Worm (Caenorhabditis elegans) whole organism, young adult: Measurements from ENCODE around the gene rps-30.
A peak's percentile ranks its signal among the peaks of the same experiment; 100 is the strongest.

Source experiments
- B0261.1 ChIP-seq: sonication (generic microtip); optimal IDR thresholded peaks from 2 replicates; lab custom pipeline; 2016; ENCODE audit warnings: mild to moderate bottlenecking, missing genetic modification characterization, moderate library complexity, missing compliant biosample characterization
- B0336.3 ChIP-seq: fragments of 200-800 bp; sonication (Bioruptor generic); IDR thresholded peaks from 2 replicates; pipeline ENCODE4 v1.3.6; 2022; ENCODE audit warnings: missing genetic modification characterization, missing compliant biosample characterization
- C06A6.2 ChIP-seq: fragments of 200-800 bp; sonication (Bioruptor generic); conservative IDR thresholded peaks from 2 replicates; pipeline ENCODE4 v1.3.6; 2022; ENCODE audit warnings: missing genetic modification characterization, missing compliant biosample characterization
- D2030.7 ChIP-seq: fragments of 200-800 bp; sonication (Bioruptor generic); IDR thresholded peaks from 2 replicates; pipeline ENCODE4 v1.3.6; 2022; ENCODE audit warnings: missing genetic modification reagents, missing genetic modification characterization, missing compliant biosample characterization
- F10E7.11 ChIP-seq: sonication (generic microtip); optimal IDR thresholded peaks from 2 replicates; lab custom pipeline; 2017; ENCODE audit warnings: mild to moderate bottlenecking, missing genetic modification characterization, moderate library complexity, missing compliant biosample characterization
- F22D6.2 ChIP-seq: sonication (generic microtip); optimal IDR thresholded peaks from 2 replicates; lab custom pipeline; 2016; ENCODE audit warnings: mild to moderate bottlenecking, missing genetic modification characterization, missing compliant biosample characterization
- F23B12.7 ChIP-seq: sonication (generic microtip); optimal IDR thresholded peaks from 2 replicates; lab custom pipeline; 2017; ENCODE audit warnings: missing genetic modification characterization, mild to moderate bottlenecking, missing compliant biosample characterization, antibody characterized with exemption, moderate library complexity; ENCODE audit not compliant: insufficient read depth
- F33H1.4 ChIP-seq: fragments of 200-800 bp; sonication (Bioruptor generic); IDR thresholded peaks from 2 replicates; pipeline ENCODE4 v1.3.6; 2022; ENCODE audit warnings: missing genetic modification reagents, missing genetic modification characterization, missing compliant biosample characterization
- F57C9.4 ChIP-seq: sonication (generic microtip); optimal IDR thresholded peaks from 2 replicates; lab custom pipeline; 2017; ENCODE audit warnings: mild to moderate bottlenecking, missing genetic modification characterization, missing compliant biosample characterization
- T07F8.4 ChIP-seq: sonication (generic microtip); optimal IDR thresholded peaks from 2 replicates; lab custom pipeline; 2016; ENCODE audit warnings: mild to moderate bottlenecking, missing genetic modification characterization, moderate library complexity, missing compliant biosample characterization
- Y56A3A.18 ChIP-seq: fragments of 200-800 bp; sonication (Bioruptor generic); IDR thresholded peaks from 2 replicates; pipeline ENCODE4 v1.3.6; 2022; ENCODE audit warnings: missing genetic modification reagents, missing genetic modification characterization, missing compliant biosample characterization
- Y67H2A.10 ChIP-seq: fragments of 200-800 bp; sonication (Bioruptor generic); conservative IDR thresholded peaks from 2 replicates; pipeline ENCODE4 v1.3.6; 2022; ENCODE audit warnings: missing genetic modification reagents, missing genetic modification characterization, missing compliant biosample characterization
- Y79H2A.3 ChIP-seq: fragments of 200-800 bp; sonication (Bioruptor generic); conservative IDR thresholded peaks from 2 replicates; pipeline ENCODE4 v1.3.6; 2022; ENCODE audit warnings: missing genetic modification reagents, missing genetic modification characterization, missing compliant biosample characterization
- Y95B8A.8 ChIP-seq: fragments of 200-800 bp; sonication (Bioruptor generic); IDR thresholded peaks from 2 replicates; pipeline ENCODE4 v1.3.6; 2022; ENCODE audit warnings: missing genetic modification reagents, missing genetic modification characterization, missing compliant biosample characterization
- ZK185.1 ChIP-seq: sonication (generic microtip); optimal IDR thresholded peaks from 2 replicates; lab custom pipeline; 2016; ENCODE audit warnings: mild to moderate bottlenecking, missing genetic modification characterization, missing compliant biosample characterization; ENCODE audit not compliant: poor library complexity, severe bottlenecking
- ama-1 ChIP-seq, 3 experiments: fragments of 150-350 bp in 1 of 3; sonication (generic microtip) in 2 of 3; optimal IDR thresholded peaks; 2 replicates each; lab custom pipeline; 2014 to 2018; ENCODE audit warnings: missing biosample characterization in 2 of 3, missing genetic modification characterization in 2 of 3, missing genetic modification reagents in 2 of 3
- aptf-2 ChIP-seq: fragments of 200-800 bp; sonication (Bioruptor generic); conservative IDR thresholded peaks from 2 replicates; pipeline ENCODE4 v1.3.6; 2022; ENCODE audit warnings: missing genetic modification reagents, missing genetic modification characterization, missing compliant biosample characterization
- aptf-3 ChIP-seq: fragments of 200-800 bp; sonication (Bioruptor generic); IDR thresholded peaks from 2 replicates; pipeline ENCODE4 v1.3.6; 2022; ENCODE audit warnings: missing genetic modification characterization, missing compliant biosample characterization
- attf-5 ChIP-seq: fragments of 200-800 bp; sonication (Bioruptor generic); optimal IDR thresholded peaks from 2 replicates; lab custom pipeline; 2018; ENCODE audit warnings: mild to moderate bottlenecking, missing genetic modification characterization, missing compliant biosample characterization
- attf-6 ChIP-seq: fragments of 200-800 bp; sonication (Bioruptor generic); IDR thresholded peaks from 2 replicates; pipeline ENCODE4 v1.3.6; 2022; ENCODE audit warnings: missing genetic modification reagents, missing genetic modification characterization, missing compliant biosample characterization
- ceh-100 ChIP-seq: fragments of 200-800 bp; sonication (Bioruptor generic); IDR thresholded peaks from 2 replicates; pipeline ENCODE4 v1.3.6; 2022; ENCODE audit warnings: missing genetic modification reagents, missing genetic modification characterization, missing compliant biosample characterization
- ceh-40 ChIP-seq: fragments of 200-800 bp; sonication (Bioruptor generic); IDR thresholded peaks from 2 replicates; pipeline ENCODE4 v1.3.6; 2022; ENCODE audit warnings: missing genetic modification characterization, missing compliant biosample characterization
- efl-1 ChIP-seq: fragments of 150-350 bp; optimal IDR thresholded peaks from 2 replicates; lab custom pipeline; 2014; ENCODE audit warnings: missing biosample characterization, missing genetic modification reagents, missing genetic modification characterization
- egl-44 ChIP-seq: fragments of 200-800 bp; sonication (Bioruptor generic); IDR thresholded peaks from 2 replicates; pipeline ENCODE4 v1.3.6; 2022; ENCODE audit warnings: missing genetic modification reagents, missing genetic modification characterization, missing compliant biosample characterization
- gei-17 ChIP-seq: fragments of 200-800 bp; sonication (Bioruptor generic); optimal IDR thresholded peaks from 2 replicates; lab custom pipeline; 2018; ENCODE audit warnings: mild to moderate bottlenecking, missing genetic modification characterization, missing compliant biosample characterization
- him-1 ChIP-seq: sonication (generic microtip); optimal IDR thresholded peaks from 2 replicates; lab custom pipeline; 2016; ENCODE audit warnings: missing genotype, missing genetic modification reagents, missing genetic modification characterization, missing compliant biosample characterization
- hmg-20 ChIP-seq: fragments of 200-800 bp; sonication (Bioruptor generic); IDR thresholded peaks from 2 replicates; pipeline ENCODE4 v1.3.6; 2022; ENCODE audit warnings: missing genetic modification reagents, missing genetic modification characterization, missing compliant biosample characterization
- hrde-1 ChIP-seq: sonication (generic microtip); optimal IDR thresholded peaks from 2 replicates; lab custom pipeline; 2016; ENCODE audit warnings: missing genetic modification characterization, mild to moderate bottlenecking, missing compliant biosample characterization, moderate library complexity, missing genotype, missing genetic modification reagents, borderline replicate concordance
- hsf-1 ChIP-seq: fragments of 200-800 bp; sonication (Bioruptor generic); IDR thresholded peaks from 2 replicates; pipeline ENCODE4 v1.3.6; 2022; ENCODE audit warnings: missing genetic modification reagents, missing genetic modification characterization, missing compliant biosample characterization
- let-526 ChIP-seq: fragments of 200-800 bp; sonication (Bioruptor generic); IDR thresholded peaks from 2 replicates; pipeline ENCODE4 v1.3.6; 2022; ENCODE audit warnings: missing genetic modification reagents, missing genetic modification characterization, missing compliant biosample characterization
- lin-26 ChIP-seq: fragments of 200-800 bp; sonication (Bioruptor generic); IDR thresholded peaks from 2 replicates; pipeline ENCODE4 v1.3.6; 2022; ENCODE audit warnings: missing genetic modification reagents, missing genetic modification characterization, missing compliant biosample characterization
- lir-1 ChIP-seq: fragments of 200-800 bp; sonication (Bioruptor generic); conservative IDR thresholded peaks from 2 replicates; pipeline ENCODE4 v1.3.6; 2022; ENCODE audit warnings: missing genetic modification reagents, missing genetic modification characterization, missing compliant biosample characterization
- madf-10 ChIP-seq: sonication (generic microtip); optimal IDR thresholded peaks from 2 replicates; lab custom pipeline; 2016; ENCODE audit warnings: mild to moderate bottlenecking, missing genetic modification characterization, missing compliant biosample characterization
- madf-3 ChIP-seq: fragments of 200-800 bp; sonication (Bioruptor generic); IDR thresholded peaks from 2 replicates; pipeline ENCODE4 v1.3.6; 2022; ENCODE audit warnings: missing genetic modification reagents, missing genetic modification characterization, missing compliant biosample characterization
- mxl-1 ChIP-seq: sonication (generic microtip); optimal IDR thresholded peaks from 2 replicates; lab custom pipeline; 2016; ENCODE audit warnings: missing genetic modification characterization, missing compliant biosample characterization
- pbrm-1 ChIP-seq: fragments of 200-800 bp; sonication (Bioruptor generic); IDR thresholded peaks from 2 replicates; pipeline ENCODE4 v1.3.6; 2022; ENCODE audit warnings: missing genetic modification reagents, missing genetic modification characterization, missing compliant biosample characterization
- rec-8 ChIP-seq, 2 experiments: sonication (generic microtip); optimal IDR thresholded peaks; 2 replicates each; lab custom pipeline; 2016; ENCODE audit warnings: mild to moderate bottlenecking in 2 of 2, missing genetic modification characterization in 2 of 2, missing genetic modification reagents in 2 of 2, missing genotype in 2 of 2, missing biosample characterization in 1 of 2, missing compliant biosample characterization in 1 of 2, moderate library complexity in 1 of 2
- sdz-38 ChIP-seq: sonication (generic microtip); optimal IDR thresholded peaks from 2 replicates; lab custom pipeline; 2016; ENCODE audit warnings: missing genotype, missing genetic modification characterization, missing compliant biosample characterization
- snpc-1.1 ChIP-seq: sonication (generic microtip); optimal IDR thresholded peaks from 2 replicates; lab custom pipeline; 2017; ENCODE audit warnings: missing genetic modification characterization, mild to moderate bottlenecking, missing compliant biosample characterization, antibody characterized with exemption, moderate library complexity, missing genotype, missing genetic modification reagents; ENCODE audit not compliant: insufficient read depth
- snpc-3.4 ChIP-seq: sonication (generic microtip); optimal IDR thresholded peaks from 2 replicates; lab custom pipeline; 2017; ENCODE audit warnings: missing genetic modification characterization, mild to moderate bottlenecking, missing compliant biosample characterization, antibody characterized with exemption, moderate library complexity, missing genotype, missing genetic modification reagents
- snpc-4 ChIP-seq, 5 experiments: fragments of 150-350 bp in 1 of 5; sonication (generic microtip) in 4 of 5; optimal IDR thresholded peaks; 2 replicates each; lab custom pipeline; 2014 to 2018; ENCODE audit warnings: missing genetic modification characterization in 5 of 5, missing biosample characterization in 3 of 5, antibody characterized with exemption in 2 of 5, mild to moderate bottlenecking in 2 of 5, missing compliant biosample characterization in 2 of 5, missing genotype in 2 of 5, moderate library complexity in 2 of 5, missing genetic modification reagents in 1 of 5
- sptf-2 ChIP-seq: fragments of 200-800 bp; sonication (Bioruptor generic); optimal IDR thresholded peaks from 2 replicates; lab custom pipeline; 2018; ENCODE audit warnings: mild to moderate bottlenecking, missing genetic modification characterization, missing compliant biosample characterization
- tbp1 ChIP-seq: fragments of 200-800 bp; sonication (Bioruptor generic); optimal IDR thresholded peaks from 2 replicates; lab custom pipeline; 2018; ENCODE audit warnings: mild to moderate bottlenecking, missing genetic modification characterization, missing compliant biosample characterization
- tbx-9 ChIP-seq: sonication (generic microtip); optimal IDR thresholded peaks from 2 replicates; lab custom pipeline; 2016; ENCODE audit warnings: borderline replicate concordance, missing genetic modification characterization, inconsistent platforms, missing compliant biosample characterization
- ztf-25 ChIP-seq: fragments of 200-800 bp; sonication (Bioruptor generic); IDR thresholded peaks from 2 replicates; pipeline ENCODE4 v1.3.6; 2022; ENCODE audit warnings: missing genetic modification reagents, missing genetic modification characterization, missing compliant biosample characterization
- ztf-3 ChIP-seq: fragments of 200-800 bp; sonication (Bioruptor generic); optimal IDR thresholded peaks from 2 replicates; lab custom pipeline; 2018; ENCODE audit warnings: mild to moderate bottlenecking, missing genetic modification characterization, missing compliant biosample characterization

Gene rps-30

DNA sequence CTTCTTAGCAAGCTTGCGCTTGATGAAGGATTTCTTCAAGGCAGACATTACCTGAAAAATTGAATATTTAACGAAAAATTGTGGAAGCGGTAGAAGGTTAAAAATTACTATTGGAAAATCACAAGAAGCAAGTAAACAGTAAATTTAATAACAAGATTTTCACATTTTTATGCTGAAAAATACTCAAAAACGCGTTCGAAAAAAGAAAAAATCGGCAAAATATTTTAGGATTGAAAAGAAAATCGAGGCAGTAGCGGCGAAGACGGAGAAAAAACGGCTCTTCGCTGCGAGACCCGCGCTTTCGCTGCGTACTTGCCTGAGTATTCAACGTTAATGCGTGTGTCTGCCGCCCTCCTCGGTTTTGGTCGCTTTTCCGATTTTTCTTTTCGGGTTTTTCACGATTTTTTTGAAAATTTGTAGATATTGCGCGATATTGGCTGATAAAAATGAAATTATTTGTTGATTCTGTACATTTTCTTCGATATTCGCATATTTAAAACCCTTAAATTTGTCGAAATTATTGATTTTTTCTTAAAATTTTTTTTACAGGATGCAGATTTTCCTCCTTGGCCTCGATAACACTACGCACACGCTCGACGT lies at the start of gene rps-30, which contains the start of gene rpl-39:
Gene rps-30, plus strand, starts transcription at position 550 of the 600 bp plus-strand sequence.
Gene rpl-39, minus strand, starts transcription at position 51 of the 600 bp plus-strand sequence.
- TF ChIP-seq Y95B8A.8 (GFP tag; lab: Robert Waterston, UW) (no peak), sdz-38 (tag; lab: Kevin White, UChicago) (no peak), hrde-1 (tag; lab: Kevin White, UChicago) (no peak), attf-6 (GFP tag; lab: Robert Waterston, UW) (no peak), F23B12.7 (tag; lab: Kevin White, UChicago) (peak; percentile 90), B0261.1 (tag; lab: Kevin White, UChicago) (no peak), ama-1 (optimal IDR thresholded peaks at IDR 0.05; lab: Kevin White, UChicago) (no peak), ama-1 (GFP tag; optimal IDR thresholded peaks at IDR 0.05; lab: Kevin White, UChicago) (no peak), snpc-3.4 (peak; percentile 16), tbx-9 (no peak), rec-8 (tag; optimal IDR thresholded peaks at IDR 0.05; lab: Kevin White, UChicago) (no peak), ZK185.1 (tag; lab: Kevin White, UChicago) (peak; percentile 52), mxl-1 (tag; lab: Kevin White, UChicago) (no peak), madf-3 (GFP tag; lab: Robert Waterston, UW) (peak; percentile 79; the same call in 1 of the 2 replicates), Y79H2A.3 (GFP tag; lab: Robert Waterston, UW) (no peak), F22D6.2 (tag; lab: Kevin White, UChicago) (no peak), F10E7.11 (no peak), madf-10 (tag; lab: Kevin White, UChicago) (peak; percentile 43), ceh-100 (GFP tag; lab: Robert Waterston, UW) (peak; percentile 42), Y56A3A.18 (no peak), F57C9.4 (no peak), gei-17 (GFP tag; lab: Kevin White, UChicago) (no peak), C06A6.2 (GFP tag; lab: Robert Waterston, UW) (no peak), lin-26 (GFP tag; lab: Robert Waterston, UW) (no peak), hmg-20 (no peak), aptf-3 (GFP tag; lab: Robert Waterston, UW) (no peak), him-1 (tag; lab: Kevin White, UChicago) (no peak), aptf-2 (GFP tag; lab: Robert Waterston, UW) (no peak), snpc-1.1 (peak; percentile 29), D2030.7 (peak; percentile 74), ceh-40 (no peak), T07F8.4 (no peak), tbp1 (GFP tag; lab: Kevin White, UChicago) (peak; percentile 56), Y67H2A.10 (GFP tag; lab: Robert Waterston, UW) (peak; percentile 53; the same call in 1 of the 2 replicates), egl-44 (GFP tag; lab: Robert Waterston, UW) (no peak), lir-1 (no peak), efl-1 (GFP tag; lab: Kevin White, UChicago) (peak; percentile 24), B0336.3 (GFP tag; lab: Robert Waterston, UW) (no peak), attf-5 (peak; percentile 77), F33H1.4 (peak; percentile 96), ztf-25 (GFP tag; lab: Robert Waterston, UW) (no peak), pbrm-1 (peak; percentile 83), let-526 (GFP tag; lab: Robert Waterston, UW) (no peak), sptf-2 (GFP tag; lab: Kevin White, UChicago) (no peak), ztf-3 (GFP tag; lab: Kevin White, UChicago) (no peak), hsf-1 (GFP tag; lab: Robert Waterston, UW) (peak; percentile 62; the same call in 1 of the 2 replicates), snpc-4 (GFP tag; optimal IDR thresholded peaks at IDR 0.05; lab: Kevin White, UChicago) (peak; percentile 28), snpc-4 (tag; optimal IDR thresholded peaks at IDR 0.05; lab: Kevin White, UChicago) (peak in 3 of 4 experiments; percentile 47 to 73 (median 53))
